Fruit fly (Drosophila melanogaster): ENCODE data around the gene cyc.

Gene cyc

DNA sequence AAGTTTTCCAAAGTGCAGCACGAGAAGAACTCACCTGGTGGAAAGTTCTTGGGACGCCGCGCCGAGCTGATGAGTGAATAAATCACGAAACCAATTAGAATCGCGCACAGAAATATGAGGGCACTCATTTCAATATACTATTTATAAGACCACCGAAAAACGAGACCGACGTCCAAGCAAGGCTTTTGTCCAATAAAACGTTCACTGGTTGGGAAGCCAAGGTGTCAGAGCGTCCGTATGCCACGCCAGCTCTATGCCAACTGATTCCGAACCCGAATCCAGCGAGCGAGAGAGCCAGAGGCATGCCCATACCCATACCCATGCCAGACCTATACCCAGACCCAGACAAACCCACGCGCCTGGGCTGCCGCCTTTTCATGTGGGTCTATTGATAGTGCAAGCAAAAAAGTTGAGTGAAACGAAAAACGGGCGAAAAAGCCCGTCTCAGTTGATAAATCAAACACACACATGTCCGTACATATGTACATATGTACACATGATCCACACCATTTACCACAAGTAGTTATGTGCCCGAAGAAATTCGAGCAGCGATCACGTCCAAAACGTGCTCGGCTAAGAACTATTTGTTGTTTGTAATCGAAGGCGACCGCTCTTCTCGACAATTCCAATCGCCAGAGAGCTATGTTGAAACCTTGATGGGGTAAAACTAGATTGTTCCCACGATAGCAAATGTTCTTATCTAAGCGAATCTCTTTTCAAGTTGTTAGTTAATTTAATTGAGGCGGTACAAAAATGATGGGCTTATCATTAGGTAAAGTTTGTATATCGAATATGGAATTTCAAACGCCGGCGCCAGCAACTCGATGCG is 2.4 kb downstream of the cyc start, which contains the start of gene Cyp305a1 (continued):
- TF ChIP-seq CG14667 (GFP tag; IDR thresholded peaks at IDR 0.05): no peak
- no peak for TF ChIP-seq CG1529 (GFP tag; optimal IDR thresholded peaks at IDR 0.05)
- TF ChIP-seq CG14014 (GFP tag; IDR thresholded peaks at IDR 0.05): peak; percentile 18; the same call in 1 of the 2 replicates
- no peak for TF ChIP-seq CG6175 (GFP tag; IDR thresholded peaks at IDR 0.05)
- no peak for TF ChIP-seq CG2678 (tag; optimal IDR thresholded peaks at IDR 0.05)
- TF ChIP-seq CG31441 (GFP tag; IDR thresholded peaks at IDR 0.05): no peak
- no peak for TF ChIP-seq dmrt99B (tag; optimal IDR thresholded peaks at IDR 0.05)
- peak; percentile 54; the same call in 1 of the 2 replicates for TF ChIP-seq sob (GFP tag; IDR thresholded peaks at IDR 0.05)
- TF ChIP-seq nmo (GFP tag; optimal IDR thresholded peaks at IDR 0.05): no peak
- no peak for TF ChIP-seq shn (GFP tag; optimal IDR thresholded peaks at IDR 0.05)
- no peak for TF ChIP-seq stwl (tag; optimal IDR thresholded peaks at IDR 0.05)
- TF ChIP-seq NfI (GFP tag; optimal IDR thresholded peaks at IDR 0.05): no peak
- no peak for TF ChIP-seq Nf-YA (GFP tag; IDR thresholded peaks at IDR 0.05)
- TF ChIP-seq al (GFP tag; IDR thresholded peaks at IDR 0.05): no peak
- TF ChIP-seq CG18764 (GFP tag; optimal IDR thresholded peaks at IDR 0.05): no peak
- no peak for TF ChIP-seq ewg (GFP tag; optimal IDR thresholded peaks at IDR 0.05)
- TF ChIP-seq caup (GFP tag; optimal IDR thresholded peaks at IDR 0.05; ENCODE audit: severe bottlenecking): peak; percentile 40
- no peak for TF ChIP-seq CG12071 (GFP tag; optimal IDR thresholded peaks at IDR 0.05)
- no peak for TF ChIP-seq lab (GFP tag; optimal IDR thresholded peaks at IDR 0.05)
- no peak for TF ChIP-seq CG8924 (tag; optimal IDR thresholded peaks at IDR 0.05)
- TF ChIP-seq mld (GFP tag; IDR thresholded peaks at IDR 0.05; ENCODE audit: partially characterized antibody): no peak
- no peak for TF ChIP-seq NK7.1 (GFP tag; optimal IDR thresholded peaks at IDR 0.05)
- TF ChIP-seq gfzf (GFP tag; optimal IDR thresholded peaks at IDR 0.05): no peak
- no peak for TF ChIP-seq repo (GFP tag; optimal IDR thresholded peaks at IDR 0.05)
- no peak for TF ChIP-seq aop (GFP tag; IDR thresholded peaks at IDR 0.05)
- peak; percentile 11 for TF ChIP-seq CG13296 (GFP tag; optimal IDR thresholded peaks at IDR 0.05)
- no peak for TF ChIP-seq TFAM (GFP tag; optimal IDR thresholded peaks at IDR 0.05)
- TF ChIP-seq CG11723 (GFP tag; optimal IDR thresholded peaks at IDR 0.05): no peak
- no peak for TF ChIP-seq bab2 (GFP tag; optimal IDR thresholded peaks at IDR 0.05)
- TF ChIP-seq Eip74EF (GFP tag; optimal IDR thresholded peaks at IDR 0.05): no peak
- TF ChIP-seq D19A (tag; optimal IDR thresholded peaks at IDR 0.05): peak; percentile 42
- no peak for TF ChIP-seq Asciz (GFP tag; optimal IDR thresholded peaks at IDR 0.05)
- TF ChIP-seq zen2 (GFP tag; IDR thresholded peaks at IDR 0.05; ENCODE audit: partially characterized antibody): no peak
- TF ChIP-seq CG9817 (tag; optimal IDR thresholded peaks at IDR 0.05): no peak
- no peak for TF ChIP-seq CG2875 (GFP tag; optimal IDR thresholded peaks at IDR 0.05)
- TF ChIP-seq CG13775 (GFP tag; optimal IDR thresholded peaks at IDR 0.05): no peak
- TF ChIP-seq CG12104 (GFP tag; optimal IDR thresholded peaks at IDR 0.05): no peak
- no peak for TF ChIP-seq Oli (tag; optimal IDR thresholded peaks at IDR 0.05)
- no peak for TF ChIP-seq Hand (GFP tag; optimal IDR thresholded peaks at IDR 0.05)
- TF ChIP-seq inv (GFP tag; IDR thresholded peaks at IDR 0.05; ENCODE audit: partially characterized antibody): no peak
- no peak for TF ChIP-seq CG13424 (tag; optimal IDR thresholded peaks at IDR 0.05)
- TF ChIP-seq chn (GFP tag; optimal IDR thresholded peaks at IDR 0.05): no peak
- no peak for TF ChIP-seq odd (GFP tag; optimal IDR thresholded peaks at IDR 0.05)
- no peak for TF ChIP-seq bcd (GFP tag; optimal IDR thresholded peaks at IDR 0.05)
- TF ChIP-seq Vsx1 (GFP tag; optimal IDR thresholded peaks at IDR 0.05): no peak
- no peak for TF ChIP-seq dpn (GFP tag; optimal IDR thresholded peaks at IDR 0.05)
- TF ChIP-seq Aef1 (GFP tag; IDR thresholded peaks at IDR 0.05): no peak
- no peak for TF ChIP-seq cato (GFP tag; optimal IDR thresholded peaks at IDR 0.05; ENCODE audit: borderline replicate concordance)
